Fruit fly (Drosophila melanogaster): ENCODE results near the gene CG4669.

Gene CG4669

dm6 chr3L:5186807-5187571 lies 47.3 kb upstream of the CG4669 start (continued):
- peak; percentile 10 for TF ChIP-seq Sry-β (GFP tag; optimal IDR thresholded peaks at IDR 0.05)
- TF ChIP-seq Fer2 (tag; optimal IDR thresholded peaks at IDR 0.05), result peak; percentile 66
- peak; percentile 91 for TF ChIP-seq zen (tag; optimal IDR thresholded peaks at IDR 0.05)
- peak; percentile 57 for TF ChIP-seq CG9437 (GFP tag; optimal IDR thresholded peaks at IDR 0.05)
- TF ChIP-seq ems (GFP tag; optimal IDR thresholded peaks at IDR 0.05), result peak; percentile 86
- TF ChIP-seq trem (tag; optimal IDR thresholded peaks at IDR 0.05), result peak; percentile 92
- no peak for TF ChIP-seq Doc3 (GFP tag; IDR thresholded peaks at IDR 0.05; ENCODE audit: partially characterized antibody)
- TF ChIP-seq cad (GFP tag; optimal IDR thresholded peaks at IDR 0.05), result no peak
- peak; percentile 57 for TF ChIP-seq lbe (GFP tag; optimal IDR thresholded peaks at IDR 0.05)
- TF ChIP-seq ken (GFP tag; IDR thresholded peaks at IDR 0.05), result peak; percentile 88
- TF ChIP-seq CG3163 (GFP tag; optimal IDR thresholded peaks at IDR 0.05), result peak; percentile 59
- TF ChIP-seq CG1529 (GFP tag; optimal IDR thresholded peaks at IDR 0.05), result peak; percentile 86
- peak; percentile 84 for TF ChIP-seq Aef1 (GFP tag; IDR thresholded peaks at IDR 0.05)
- peak; percentile 82 for TF ChIP-seq CG14014 (GFP tag; IDR thresholded peaks at IDR 0.05)
- TF ChIP-seq tgo (GFP tag; IDR thresholded peaks at IDR 0.05), result peak; percentile 87
- TF ChIP-seq CG13624 (GFP tag; optimal IDR thresholded peaks at IDR 0.05), result peak; percentile 81
- peak; percentile 95 for TF ChIP-seq Drgx (GFP tag; IDR thresholded peaks at IDR 0.05)
- peak; percentile 82 for TF ChIP-seq Atf3 (GFP tag; optimal IDR thresholded peaks at IDR 0.05)
- TF ChIP-seq CG2199 (GFP tag; IDR thresholded peaks at IDR 0.05), result peak; percentile 78; the same call in 2 of the 3 replicates
- no peak for TF ChIP-seq Hr39 (optimal IDR thresholded peaks at IDR 0.05)
- peak; percentile 94 for TF ChIP-seq CG7839 (tag; optimal IDR thresholded peaks at IDR 0.05)
- peak; percentile 60 for TF ChIP-seq psq (GFP tag; optimal IDR thresholded peaks at IDR 0.05)
- peak; percentile 84 for TF ChIP-seq Optix (GFP tag; IDR thresholded peaks at IDR 0.05)
- TF ChIP-seq zfh2 (GFP tag; optimal IDR thresholded peaks at IDR 0.05), result peak; percentile 70
- peak; percentile 71 for TF ChIP-seq slou (GFP tag; optimal IDR thresholded peaks at IDR 0.05)
- peak; percentile 82 for TF ChIP-seq CG5953 (GFP tag; IDR thresholded peaks at IDR 0.05)
- peak; percentile 74; the same call in 2 of the 3 replicates for TF ChIP-seq CG6175 (GFP tag; IDR thresholded peaks at IDR 0.05)
- TF ChIP-seq CG4282 (GFP tag; optimal IDR thresholded peaks at IDR 0.05), result peak; percentile 34
- TF ChIP-seq CG2120 (GFP tag; optimal IDR thresholded peaks at IDR 0.05), result peak; percentile 88
- peak; percentile 68 for TF ChIP-seq Lhr (GFP tag; optimal IDR thresholded peaks at IDR 0.05)
- TF ChIP-seq nerfin-2 (GFP tag; IDR thresholded peaks at IDR 0.05; ENCODE audit: partially characterized antibody), result no peak
- peak; percentile 73 for TF ChIP-seq Kr (GFP tag; optimal IDR thresholded peaks at IDR 0.05)
- TF ChIP-seq CG7271 (tag; optimal IDR thresholded peaks at IDR 0.05), result peak; percentile 78
- peak; percentile 68 for TF ChIP-seq fd3F (GFP tag; optimal IDR thresholded peaks at IDR 0.05)
- peak; percentile 92 for TF ChIP-seq CG6813 (GFP tag; optimal IDR thresholded peaks at IDR 0.05)
- TF ChIP-seq odd (GFP tag; optimal IDR thresholded peaks at IDR 0.05), result peak; percentile 79
- peak; percentile 94 for TF ChIP-seq Adf1 (GFP tag; IDR thresholded peaks at IDR 0.05)
- peak; percentile 95 for TF ChIP-seq ci (GFP tag; IDR thresholded peaks at IDR 0.05)
- peak; percentile 88 to 95 for TF ChIP-seq bsh (GFP tag; optimal IDR thresholded peaks at IDR 0.05)
- peak; percentile 92 for TF ChIP-seq gcm (GFP tag; optimal IDR thresholded peaks at IDR 0.05)
- peak; percentile 85 for TF ChIP-seq CG3407 (GFP tag; optimal IDR thresholded peaks at IDR 0.05)
- TF ChIP-seq CG7987 (GFP tag; optimal IDR thresholded peaks at IDR 0.05), result peak; percentile 63
- TF ChIP-seq CG14965 (GFP tag; optimal IDR thresholded peaks at IDR 0.05; ENCODE audit: borderline replicate concordance), result peak; percentile 57
- TF ChIP-seq zfh1 (GFP tag; IDR thresholded peaks at IDR 0.05), result peak; percentile 91
- TF ChIP-seq CG8388 (GFP tag; optimal IDR thresholded peaks at IDR 0.05), result peak; percentile 87
- peak; percentile 72 for TF ChIP-seq Hand (GFP tag; optimal IDR thresholded peaks at IDR 0.05)
- TF ChIP-seq CG30020 (tag; optimal IDR thresholded peaks at IDR 0.05), result peak; percentile 23
- TF ChIP-seq Hsf (GFP tag; optimal IDR thresholded peaks at IDR 0.05), result peak; percentile 89
- peak; percentile 79 for TF ChIP-seq CG18764 (GFP tag; optimal IDR thresholded peaks at IDR 0.05)

All from whole organism, embryonic.